Worm (Caenorhabditis elegans) whole organism, late embryonic: ENCODE data around the gene C10F3.7.

Experiments used
- ets-4 ChIP-seq: sonication (generic microtip); optimal IDR thresholded peaks from 2 replicates; lab custom pipeline; 2016; ENCODE audit warnings: missing genetic modification characterization, missing compliant biosample characterization
- fkh-10 ChIP-seq: fragments of 150-350 bp; optimal IDR thresholded peaks from 2 replicates; lab custom pipeline; 2014; ENCODE audit warnings: missing biosample characterization, missing genetic modification reagents, missing genetic modification characterization
- lin-11 ChIP-seq: fragments of 200-800 bp; sonication (Bioruptor generic); optimal IDR thresholded peaks from 2 replicates; lab custom pipeline; 2018; ENCODE audit warnings: mild to moderate bottlenecking, missing genetic modification characterization, missing compliant biosample characterization
- nfya-1 ChIP-seq: sonication (generic microtip); optimal IDR thresholded peaks from 2 replicates; lab custom pipeline; 2017; ENCODE audit warnings: missing genetic modification characterization, mild to moderate bottlenecking, missing compliant biosample characterization, antibody characterized with exemption, moderate library complexity
- nhr-11 ChIP-seq: fragments of 150-350 bp; optimal IDR thresholded peaks from 2 replicates; lab custom pipeline; 2014; ENCODE audit warnings: missing biosample characterization, missing genetic modification characterization
- pag-3 ChIP-seq: sonication (generic microtip); optimal IDR thresholded peaks from 2 replicates; lab custom pipeline; 2016; ENCODE audit warnings: missing compliant biosample characterization, missing genetic modification characterization, borderline replicate concordance
- pha-4 ChIP-seq: fragments of 150-350 bp; optimal IDR thresholded peaks from 2 replicates; lab custom pipeline; 2018; ENCODE audit warnings: missing biosample characterization, missing genetic modification reagents, missing genetic modification characterization
- pros-1 ChIP-seq: fragments of 150-350 bp; optimal IDR thresholded peaks from 2 replicates; lab custom pipeline; 2014; ENCODE audit warnings: missing biosample characterization, missing genetic modification reagents, missing genetic modification characterization
- unc-86 ChIP-seq: sonication (generic microtip); optimal IDR thresholded peaks from 2 replicates; lab custom pipeline; 2016; ENCODE audit warnings: missing genetic modification characterization, missing compliant biosample characterization

ce11 chrV:6018944-6019450, 32.3 kb upstream of the C10F3.7 start, which contains the start of gene picc-1:
- TF ChIP-seq pag-3 (tag; lab: Kevin White, UChicago) = no peak
- no peak for TF ChIP-seq fkh-10 (GFP tag; lab: Kevin White, UChicago)
- TF ChIP-seq ets-4 (tag; lab: Kevin White, UChicago) = no peak
- no peak for TF ChIP-seq nfya-1 (tag; lab: Kevin White, UChicago)
- TF ChIP-seq lin-11 (tag; lab: Kevin White, UChicago) = no peak
- no peak for TF ChIP-seq pha-4 (tag; lab: Kevin White, UChicago)
- TF ChIP-seq nhr-11 (tag; lab: Kevin White, UChicago) = no peak
- TF ChIP-seq pros-1 (tag; lab: Kevin White, UChicago) = no peak
- no peak for TF ChIP-seq unc-86 (tag; lab: Kevin White, UChicago)
